Worm (Caenorhabditis elegans) whole organism, late embryonic: Measurements from ENCODE around the gene K08F4.12.

Source experiments
- sox-2 ChIP-seq: fragments of 200-800 bp; sonication (Bioruptor generic); IDR thresholded peaks from 2 replicates; pipeline ENCODE4 v1.3.6; 2022; ENCODE audit warnings: missing genetic modification reagents, missing genetic modification characterization, missing compliant biosample characterization
- unc-42 ChIP-seq: sonication (generic microtip); optimal IDR thresholded peaks from 2 replicates; lab custom pipeline; 2016; ENCODE audit warnings: missing genotype, missing genetic modification characterization, missing compliant biosample characterization

Gene K08F4.12

ce11 chrIV:10188505-10188904 is 50.6 kb downstream of the K08F4.12 start:
- TF ChIP-seq sox-2 (no peak), unc-42 (tag; lab: Kevin White, UChicago) (peak; percentile 34)
- TF ChIP-seq, all 69 proteins: peak for 1
